Worm (Caenorhabditis elegans) whole organism, L2 larva: Measurements from ENCODE around the gene lin-42.

Experiments used
- ceh-82 ChIP-seq: fragments of 150-350 bp; optimal IDR thresholded peaks from 2 replicates; lab custom pipeline; 2014; ENCODE audit warnings: missing biosample characterization, missing genetic modification characterization
- snpc-4 ChIP-seq: fragments of 150-350 bp; optimal IDR thresholded peaks from 2 replicates; lab custom pipeline; 2014; ENCODE audit warnings: missing biosample characterization, missing genetic modification characterization

ce11 chrII:1258634-1259033, 6.5 kb upstream of the lin-42 start, which contains the start of gene clpr-2:
- TF ChIP-seq snpc-4 (tag; lab: Kevin White, UChicago) (no peak), ceh-82 (no peak)
